Fruit fly (Drosophila melanogaster) whole organism, embryonic: Measurements from ENCODE around the gene CG11999.

Source experiments
- Awh ChIP-seq: fragments of 200-800 bp; sonication (Bioruptor generic); IDR thresholded peaks from 2 replicates; pipeline ENCODE4, ENCODE4 v1.3.6; 2022; ENCODE audit warnings: missing biosample characterization, missing genetic modification characterization
- C15 ChIP-seq: fragments of 200-800 bp; sonication (Bioruptor generic); IDR thresholded peaks from 3 replicates; pipeline ENCODE4 v1.3.6; 2022; ENCODE audit warnings: missing biosample characterization, missing genetic modification characterization
- CG10267 ChIP-seq: fragments of 200-800 bp; sonication (Bioruptor generic); optimal IDR thresholded peaks from 2 replicates; lab custom pipeline; 2018; ENCODE audit warnings: missing biosample characterization, mild to moderate bottlenecking, missing genetic modification characterization, moderate library complexity
- CG10654 ChIP-seq: fragments of 200-800 bp; sonication (Bioruptor generic); optimal IDR thresholded peaks from 2 replicates; lab custom pipeline; 2016; ENCODE audit warnings: missing biosample characterization, missing genetic modification characterization
- CG11456 ChIP-seq: fragments of 200-800 bp; sonication (Bioruptor generic); IDR thresholded peaks from 3 replicates; pipeline ENCODE4 v1.3.6; 2022; ENCODE audit warnings: missing biosample characterization, missing genetic modification characterization
- CG13287 ChIP-seq: fragments of 200-800 bp; sonication (Bioruptor generic); IDR thresholded peaks from 2 replicates; pipeline ENCODE4 v1.3.6; 2022; ENCODE audit warnings: missing biosample characterization, missing genetic modification characterization; ENCODE audit not compliant: partially characterized antibody
- CG14441 ChIP-seq: fragments of 200-800 bp; sonication (Bioruptor generic); IDR thresholded peaks from 2 replicates; pipeline ENCODE4 v1.3.6; 2022; ENCODE audit warnings: missing biosample characterization, missing genetic modification characterization
- CG14667 ChIP-seq: fragments of 200-800 bp; sonication (Bioruptor generic); IDR thresholded peaks from 2 replicates; pipeline ENCODE4 v1.3.6; 2022; ENCODE audit warnings: missing biosample characterization, missing genetic modification characterization
- CG15514 ChIP-seq: fragments of 200-800 bp; sonication (Bioruptor generic); optimal IDR thresholded peaks from 3 replicates; lab custom pipeline; 2017; ENCODE audit warnings: missing biosample characterization, missing genetic modification characterization, mild to moderate bottlenecking, moderate library complexity, missing genetic modification reagents
- CG1602 ChIP-seq: fragments of 200-800 bp; sonication (Bioruptor generic); optimal IDR thresholded peaks from 3 replicates; lab custom pipeline; 2016; ENCODE audit warnings: missing biosample characterization, missing genetic modification characterization
- CG1647 ChIP-seq: fragments of 200-800 bp; sonication (Bioruptor generic); optimal IDR thresholded peaks from 3 replicates; lab custom pipeline; 2016; ENCODE audit warnings: missing biosample characterization, missing genetic modification characterization
- CG17186 ChIP-seq: fragments of 200-800 bp; sonication (Bioruptor generic); optimal IDR thresholded peaks from 3 replicates; lab custom pipeline; 2017; ENCODE audit warnings: missing biosample characterization, missing genetic modification reagents, missing genetic modification characterization
- CG1792 ChIP-seq: fragments of 200-800 bp; sonication (Bioruptor generic); optimal IDR thresholded peaks from 2 replicates; lab custom pipeline; 2016; ENCODE audit warnings: missing biosample characterization, missing genetic modification characterization
- CG2875 ChIP-seq: fragments of 200-800 bp; sonication (Bioruptor generic); optimal IDR thresholded peaks from 2 replicates; lab custom pipeline; 2017; ENCODE audit warnings: missing biosample characterization, mild to moderate bottlenecking, missing genetic modification characterization, missing genetic modification reagents
- CG3163 ChIP-seq: fragments of 200-800 bp; sonication (Bioruptor generic); optimal IDR thresholded peaks from 3 replicates; lab custom pipeline; 2016; ENCODE audit warnings: missing biosample characterization, missing genetic modification characterization
- CG3995 ChIP-seq: fragments of 200-800 bp; sonication (Bioruptor generic); optimal IDR thresholded peaks from 3 replicates; lab custom pipeline; 2016; ENCODE audit warnings: missing biosample characterization, missing genetic modification characterization
- CG6272 ChIP-seq: fragments of 200-800 bp; sonication (Bioruptor generic); IDR thresholded peaks from 2 replicates; pipeline ENCODE4 v1.3.6; 2022; ENCODE audit warnings: missing biosample characterization, missing genetic modification characterization
- CG6689 ChIP-seq: fragments of 200-800 bp; sonication (Bioruptor generic); IDR thresholded peaks from 2 replicates; pipeline ENCODE4 v1.3.6; 2022; ENCODE audit warnings: missing biosample characterization, missing genetic modification characterization
- CG6854 ChIP-seq: fragments of 200-800 bp; sonication (Bioruptor generic); optimal IDR thresholded peaks from 3 replicates; lab custom pipeline; 2017; ENCODE audit warnings: missing biosample characterization, mild to moderate bottlenecking, missing genetic modification characterization
- Dip3 ChIP-seq: fragments of 200-800 bp; sonication (Bioruptor generic); optimal IDR thresholded peaks from 3 replicates; lab custom pipeline; 2016; ENCODE audit warnings: missing biosample characterization, missing genetic modification characterization
- Drgx ChIP-seq: fragments of 200-800 bp; sonication (Bioruptor generic); IDR thresholded peaks from 2 replicates; pipeline ENCODE4 v1.3.6; 2022; ENCODE audit warnings: missing biosample characterization, missing genetic modification characterization
- Ets65A ChIP-seq: fragments of 200-800 bp; sonication (Bioruptor generic); peaks from one replicate; lab custom pipeline; 2016; ENCODE audit warnings: missing biosample characterization, missing genetic modification characterization
- Fer2 ChIP-seq: fragments of 200-800 bp; sonication (Bioruptor generic); optimal IDR thresholded peaks from 2 replicates; lab custom pipeline; 2018; ENCODE audit warnings: missing biosample characterization, mild to moderate bottlenecking, missing genetic modification characterization, moderate library complexity
- H2.0 ChIP-seq: fragments of 200-800 bp; sonication (Bioruptor generic); IDR thresholded peaks from 2 replicates; pipeline ENCODE4 v1.3.6; 2022; ENCODE audit warnings: missing biosample characterization, missing genetic modification characterization
- HmgZ ChIP-seq: fragments of 200-800 bp; sonication (Bioruptor generic); optimal IDR thresholded peaks from 2 replicates; lab custom pipeline; 2018; ENCODE audit warnings: missing biosample characterization, mild to moderate bottlenecking, missing genetic modification characterization
- Hmx ChIP-seq: fragments of 200-800 bp; sonication (Bioruptor generic); optimal IDR thresholded peaks from 2 replicates; lab custom pipeline; 2016; ENCODE audit warnings: missing biosample characterization, missing genetic modification characterization
- Lim3 ChIP-seq: fragments of 200-800 bp; sonication (Bioruptor generic); IDR thresholded peaks from 2 replicates; pipeline ENCODE4 v1.3.6; 2022; ENCODE audit warnings: missing biosample characterization, missing genetic modification characterization
- NC2β ChIP-seq: fragments of 200-800 bp; sonication (Bioruptor generic); optimal IDR thresholded peaks from 2 replicates; lab custom pipeline; 2016; ENCODE audit warnings: missing biosample characterization, missing genetic modification characterization
- Poxn ChIP-seq: fragments of 200-800 bp; sonication (Bioruptor generic); IDR thresholded peaks from 2 replicates; pipeline ENCODE4 v1.3.6; 2022; ENCODE audit warnings: missing biosample characterization, missing genetic modification characterization
- Ptx1 ChIP-seq: fragments of 200-800 bp; sonication (Bioruptor generic); IDR thresholded peaks from 2 replicates; pipeline ENCODE4 v1.3.6; 2022; ENCODE audit warnings: missing biosample characterization, missing genetic modification characterization
- Vsx1 ChIP-seq: fragments of 200-800 bp; sonication (Bioruptor generic); optimal IDR thresholded peaks from 2 replicates; lab custom pipeline; 2017; ENCODE audit warnings: missing biosample characterization, mild to moderate bottlenecking, missing genetic modification characterization, missing genetic modification reagents
- YL-1 ChIP-seq: fragments of 200-800 bp; sonication (Bioruptor generic); optimal IDR thresholded peaks from 3 replicates; lab custom pipeline; 2017; ENCODE audit warnings: missing biosample characterization, mild to moderate bottlenecking, missing genetic modification characterization
- amos ChIP-seq: fragments of 200-800 bp; sonication (Bioruptor generic); IDR thresholded peaks from 2 replicates; pipeline ENCODE4 v1.3.6; 2022; ENCODE audit warnings: missing biosample characterization, missing genetic modification characterization; ENCODE audit not compliant: partially characterized antibody
- ap ChIP-seq: fragments of 200-800 bp; sonication (Bioruptor generic); IDR thresholded peaks from 2 replicates; pipeline ENCODE4 v1.3.6; 2022; ENCODE audit warnings: missing biosample characterization, missing genetic modification characterization
- crc ChIP-seq: fragments of 200-800 bp; sonication (Bioruptor generic); optimal IDR thresholded peaks from 2 replicates; lab custom pipeline; 2016; ENCODE audit warnings: missing biosample characterization, missing genetic modification characterization
- da ChIP-seq: fragments of 200-800 bp; sonication (Bioruptor generic); optimal IDR thresholded peaks from 2 replicates; lab custom pipeline; 2016; ENCODE audit warnings: missing biosample characterization, missing genetic modification characterization
- ewg ChIP-seq: fragments of 200-800 bp; sonication (Bioruptor generic); optimal IDR thresholded peaks from 3 replicates; lab custom pipeline; 2017; ENCODE audit warnings: mild to moderate bottlenecking, missing biosample characterization, missing genetic modification reagents, missing genetic modification characterization
- fd96Cb ChIP-seq: fragments of 200-800 bp; sonication (Bioruptor generic); optimal IDR thresholded peaks from 2 replicates; lab custom pipeline; 2018; ENCODE audit warnings: missing biosample characterization, mild to moderate bottlenecking, missing genetic modification characterization, moderate library complexity
- gcm ChIP-seq: fragments of 200-800 bp; sonication (Bioruptor generic); optimal IDR thresholded peaks from 2 replicates; lab custom pipeline; 2019; ENCODE audit warnings: missing biosample characterization, mild to moderate bottlenecking, missing genetic modification characterization, moderate library complexity
- hbn ChIP-seq: fragments of 200-800 bp; sonication (Bioruptor generic); IDR thresholded peaks from 2 replicates; pipeline ENCODE4 v1.3.6; 2022; ENCODE audit warnings: missing biosample characterization, missing genetic modification characterization; ENCODE audit not compliant: partially characterized antibody
- oc ChIP-seq: fragments of 200-800 bp; sonication (Bioruptor generic); optimal IDR thresholded peaks from 2 replicates; lab custom pipeline; 2018; ENCODE audit warnings: missing biosample characterization, mild to moderate bottlenecking, missing genetic modification characterization, moderate library complexity
- pb ChIP-seq: fragments of 200-800 bp; sonication (Bioruptor generic); optimal IDR thresholded peaks from 3 replicates; lab custom pipeline; 2016; ENCODE audit warnings: missing biosample characterization, missing genetic modification characterization
- prd ChIP-seq, 3 experiments: fragments of >200 bp in 2 of 3; fragments of 200-800 bp in 1 of 3; sonication (Bioruptor generic) in 1 of 3; optimal IDR thresholded peaks in 2 of 3; IDR thresholded peaks in 1 of 3; 2 replicates in 2 of 3; 3 replicates in 1 of 3; pipeline versions ENCODE4 v1.3.6 to Lab custom; 2017 to 2022; ENCODE audit warnings: missing biosample characterization in 1 of 3, missing genetic modification characterization in 1 of 3
- ro ChIP-seq: fragments of 200-800 bp; sonication (Bioruptor generic); IDR thresholded peaks from 2 replicates; pipeline ENCODE4 v1.3.6; 2022; ENCODE audit warnings: missing biosample characterization, missing genetic modification characterization
- sob ChIP-seq: fragments of 200-800 bp; sonication (Bioruptor generic); IDR thresholded peaks from 2 replicates; pipeline ENCODE4 v1.3.6; 2022; ENCODE audit warnings: missing biosample characterization, missing genetic modification characterization
- sr ChIP-seq: fragments of 200-800 bp; sonication (Bioruptor generic); IDR thresholded peaks from 3 replicates; pipeline ENCODE4 v1.3.6; 2022; ENCODE audit warnings: missing biosample characterization, missing genetic modification characterization
- tgo ChIP-seq: fragments of 200-800 bp; sonication (Bioruptor generic); IDR thresholded peaks from 3 replicates; pipeline ENCODE4 v1.3.6; 2022; ENCODE audit warnings: missing biosample characterization, missing genetic modification characterization
- unc-4 ChIP-seq: fragments of 200-800 bp; sonication (Bioruptor generic); IDR thresholded peaks from 2 replicates; pipeline ENCODE4 v1.3.6; 2022; ENCODE audit warnings: missing biosample characterization, missing genetic modification characterization; ENCODE audit not compliant: partially characterized antibody
- vnd ChIP-seq: fragments of 200-800 bp; sonication (Bioruptor generic); IDR thresholded peaks from 3 replicates; pipeline ENCODE4 v1.3.6; 2022; ENCODE audit warnings: missing biosample characterization, missing genetic modification characterization; ENCODE audit not compliant: partially characterized antibody
- wek ChIP-seq: fragments of 200-800 bp; sonication (Bioruptor generic); optimal IDR thresholded peaks from 3 replicates; lab custom pipeline; 2018; ENCODE audit warnings: missing biosample characterization, mild to moderate bottlenecking, missing genetic modification characterization, moderate library complexity

CG11999 gene

dm6 chr3R:5323741-5324538 is 30.6 kb downstream of the CG11999 start (continued):
- TF ChIP-seq vnd (no peak), HmgZ (tag; lab: Kevin White, UChicago) (no peak), Fer2 (tag; lab: Kevin White, UChicago) (no peak), YL-1 (no peak), ro (GFP tag; lab: Robert Waterston, UW) (no peak), Ets65A (GFP tag; lab: Kevin White, UChicago) (no peak), CG10267 (tag; lab: Kevin White, UChicago) (no peak), fd96Cb (tag; lab: Kevin White, UChicago) (no peak), gcm (GFP tag; lab: Kevin White, UChicago) (no peak), NC2β (GFP tag; lab: Kevin White, UChicago) (no peak), CG13287 (no peak), wek (GFP tag; lab: Kevin White, UChicago) (no peak), unc-4 (GFP tag; lab: Robert Waterston, UW) (no peak), CG15514 (peak; percentile 26), Dip3 (GFP tag; lab: Kevin White, UChicago) (no peak), CG17186 (GFP tag; lab: Kevin White, UChicago) (no peak), CG1792 (GFP tag; lab: Kevin White, UChicago) (no peak), Ptx1 (GFP tag; lab: Robert Waterston, UW) (no peak), prd (optimal IDR thresholded peaks at IDR 0.05; lab: Kevin White, UChicago) (no peak), prd (GFP tag; IDR thresholded peaks at IDR 0.05; lab: Robert Waterston, UW) (no peak), H2.0 (GFP tag; lab: Robert Waterston, UW) (no peak), CG11456 (GFP tag; lab: Robert Waterston, UW) (no peak), CG6272 (GFP tag; lab: Robert Waterston, UW) (no peak), tgo (GFP tag; lab: Robert Waterston, UW) (no peak), Vsx1 (peak; percentile 31), crc (GFP tag; lab: Kevin White, UChicago) (no peak), sob (GFP tag; lab: Robert Waterston, UW) (no peak), Lim3 (no peak), da (GFP tag; lab: Kevin White, UChicago) (no peak), Hmx (GFP tag; lab: Kevin White, UChicago) (no peak), Awh (GFP tag; lab: Robert Waterston, UW) (no peak), CG1602 (GFP tag; lab: Kevin White, UChicago) (no peak), oc (peak; percentile 6), Poxn (GFP tag; lab: Robert Waterston, UW) (no peak), pb (GFP tag; lab: Kevin White, UChicago) (no peak), CG6854 (no peak), amos (GFP tag; lab: Robert Waterston, UW) (no peak; the same call in 1 of the 2 replicates), CG14441 (GFP tag; lab: Robert Waterston, UW) (no peak), ewg (GFP tag; lab: Kevin White, UChicago) (no peak), CG14667 (GFP tag; lab: Robert Waterston, UW) (no peak), CG10654 (GFP tag; lab: Kevin White, UChicago) (no peak), hbn (GFP tag; lab: Robert Waterston, UW) (no peak), sr (GFP tag; lab: Robert Waterston, UW) (no peak), CG1647 (GFP tag; lab: Kevin White, UChicago) (no peak), CG6689 (GFP tag; lab: Robert Waterston, UW) (no peak), C15 (GFP tag; lab: Robert Waterston, UW) (no peak), CG3163 (GFP tag; lab: Kevin White, UChicago) (no peak), ap (GFP tag; lab: Robert Waterston, UW) (no peak), CG2875 (GFP tag; lab: Kevin White, UChicago) (peak; percentile 32), CG3995 (GFP tag; lab: Kevin White, UChicago) (no peak), Drgx (GFP tag; lab: Robert Waterston, UW) (peak; percentile 45; the same call in 1 of the 2 replicates)
